Worm (Caenorhabditis elegans) whole organism, late embryonic: ENCODE results near the gene ZK177.2.

Experiments
- C08G9.2 ChIP-seq: sonication (generic microtip); optimal IDR thresholded peaks from 2 replicates; lab custom pipeline; 2016; ENCODE audit warnings: mild to moderate bottlenecking, missing genetic modification characterization, moderate library complexity, missing compliant biosample characterization
- K09A11.1 ChIP-seq: sonication (generic microtip); optimal IDR thresholded peaks from 2 replicates; lab custom pipeline; 2017; ENCODE audit warnings: antibody characterized with exemption, mild to moderate bottlenecking, missing genetic modification characterization, missing compliant biosample characterization; ENCODE audit not compliant: insufficient read depth
- T23F11.4 ChIP-seq: fragments of 200-800 bp; sonication (Bioruptor generic); optimal IDR thresholded peaks from 2 replicates; lab custom pipeline; 2018; ENCODE audit warnings: mild to moderate bottlenecking, missing genetic modification characterization, missing compliant biosample characterization
- Y22D7AL.16 ChIP-seq: sonication (generic microtip); optimal IDR thresholded peaks from 2 replicates; lab custom pipeline; 2016; ENCODE audit warnings: missing genetic modification characterization, missing compliant biosample characterization
- ama-1 ChIP-seq: fragments of 150-350 bp; optimal IDR thresholded peaks from 2 replicates; lab custom pipeline; 2014
- ceh-31 ChIP-seq: sonication (generic microtip); optimal IDR thresholded peaks from 2 replicates; lab custom pipeline; 2016; ENCODE audit warnings: missing genetic modification characterization, missing compliant biosample characterization
- ceh-45 ChIP-seq: fragments of 200-800 bp; sonication (Bioruptor generic); IDR thresholded peaks from 2 replicates; pipeline ENCODE4 v1.3.6; 2022; ENCODE audit warnings: missing genetic modification reagents, missing genetic modification characterization, missing compliant biosample characterization
- ceh-48 ChIP-seq: sonication (generic microtip); optimal IDR thresholded peaks from 2 replicates; lab custom pipeline; 2016; ENCODE audit warnings: missing genetic modification characterization, inconsistent platforms, missing compliant biosample characterization
- ceh-6 ChIP-seq: fragments of 200-800 bp; sonication (Bioruptor generic); optimal IDR thresholded peaks from 2 replicates; lab custom pipeline; 2018; ENCODE audit warnings: mild to moderate bottlenecking, missing genetic modification characterization, missing compliant biosample characterization
- ceh-9 ChIP-seq: sonication (generic microtip); optimal IDR thresholded peaks from 2 replicates; lab custom pipeline; 2016; ENCODE audit warnings: mild to moderate bottlenecking, missing genetic modification characterization, inconsistent platforms, missing compliant biosample characterization
- elt-2 ChIP-seq: sonication (generic microtip); optimal IDR thresholded peaks from 2 replicates; lab custom pipeline; 2016; ENCODE audit warnings: missing genetic modification reagents, missing genetic modification characterization, missing compliant biosample characterization
- elt-4 ChIP-seq: sonication (generic microtip); optimal IDR thresholded peaks from 2 replicates; lab custom pipeline; 2016; ENCODE audit warnings: missing genetic modification characterization, missing compliant biosample characterization
- fax-1 ChIP-seq: sonication (generic microtip); optimal IDR thresholded peaks from 2 replicates; lab custom pipeline; 2016; ENCODE audit warnings: missing genotype, missing genetic modification characterization, missing compliant biosample characterization
- gmeb-2 ChIP-seq: sonication (generic microtip); optimal IDR thresholded peaks from 2 replicates; lab custom pipeline; 2016; ENCODE audit warnings: missing genetic modification characterization, inconsistent platforms, missing compliant biosample characterization
- hlh-30 ChIP-seq: sonication (generic microtip); optimal IDR thresholded peaks from 2 replicates; lab custom pipeline; 2017; ENCODE audit warnings: antibody characterized with exemption, missing genetic modification characterization, missing compliant biosample characterization; ENCODE audit not compliant: insufficient read depth
- hlh-8 ChIP-seq: sonication (generic microtip); optimal IDR thresholded peaks from 2 replicates; lab custom pipeline; 2016; ENCODE audit warnings: missing genotype, missing genetic modification characterization, missing compliant biosample characterization
- madf-2 ChIP-seq: sonication (generic microtip); optimal IDR thresholded peaks from 2 replicates; lab custom pipeline; 2017; ENCODE audit warnings: missing genetic modification characterization, missing compliant biosample characterization
- nhr-232 ChIP-seq: sonication (generic microtip); optimal IDR thresholded peaks from 2 replicates; lab custom pipeline; 2016; ENCODE audit warnings: missing genetic modification characterization, missing compliant biosample characterization
- pag-3 ChIP-seq: sonication (generic microtip); optimal IDR thresholded peaks from 2 replicates; lab custom pipeline; 2016; ENCODE audit warnings: missing compliant biosample characterization, missing genetic modification characterization, borderline replicate concordance
- pat-9 ChIP-seq: fragments of 200-800 bp; sonication (Bioruptor generic); optimal IDR thresholded peaks from 2 replicates; lab custom pipeline; 2018; ENCODE audit warnings: mild to moderate bottlenecking, missing genetic modification characterization, moderate library complexity, missing compliant biosample characterization
- pax-1 ChIP-seq: fragments of 150-350 bp; optimal IDR thresholded peaks from 2 replicates; lab custom pipeline; 2014; ENCODE audit warnings: missing biosample characterization, missing genetic modification characterization
- pha-2 ChIP-seq: sonication (generic microtip); optimal IDR thresholded peaks from 2 replicates; lab custom pipeline; 2017; ENCODE audit warnings: mild to moderate bottlenecking, missing genetic modification characterization, missing compliant biosample characterization
- pha-4 ChIP-seq: fragments of 150-350 bp; optimal IDR thresholded peaks from 2 replicates; lab custom pipeline; 2018; ENCODE audit warnings: missing biosample characterization, missing genetic modification reagents, missing genetic modification characterization
- pqm-1 ChIP-seq: sonication (generic microtip); optimal IDR thresholded peaks from 2 replicates; lab custom pipeline; 2016; ENCODE audit warnings: missing genetic modification characterization, missing compliant biosample characterization
- ref-2 ChIP-seq: sonication (generic microtip); optimal IDR thresholded peaks from 2 replicates; lab custom pipeline; 2016; ENCODE audit warnings: missing genetic modification characterization, missing compliant biosample characterization
- rnt-1 ChIP-seq: sonication (generic microtip); optimal IDR thresholded peaks from 2 replicates; lab custom pipeline; 2016; ENCODE audit warnings: missing genetic modification characterization, missing compliant biosample characterization
- sdc-2 ChIP-seq: sonication (generic microtip); optimal IDR thresholded peaks from 2 replicates; lab custom pipeline; 2016; ENCODE audit warnings: missing genotype, missing genetic modification characterization, missing compliant biosample characterization
- sox-4 ChIP-seq: sonication (generic microtip); optimal IDR thresholded peaks from 2 replicates; lab custom pipeline; 2017; ENCODE audit warnings: mild to moderate bottlenecking, missing genetic modification characterization, inconsistent platforms, missing compliant biosample characterization
- syd-9 ChIP-seq: sonication (generic microtip); optimal IDR thresholded peaks from 2 replicates; lab custom pipeline; 2016; ENCODE audit warnings: mild to moderate bottlenecking, missing genetic modification characterization, moderate library complexity, missing compliant biosample characterization
- tbx-7 ChIP-seq: sonication (generic microtip); optimal IDR thresholded peaks from 2 replicates; lab custom pipeline; 2016; ENCODE audit warnings: missing genotype, missing genetic modification characterization, missing compliant biosample characterization
- unc-42 ChIP-seq: sonication (generic microtip); optimal IDR thresholded peaks from 2 replicates; lab custom pipeline; 2016; ENCODE audit warnings: missing genotype, missing genetic modification characterization, missing compliant biosample characterization

Gene ZK177.2

DNA sequence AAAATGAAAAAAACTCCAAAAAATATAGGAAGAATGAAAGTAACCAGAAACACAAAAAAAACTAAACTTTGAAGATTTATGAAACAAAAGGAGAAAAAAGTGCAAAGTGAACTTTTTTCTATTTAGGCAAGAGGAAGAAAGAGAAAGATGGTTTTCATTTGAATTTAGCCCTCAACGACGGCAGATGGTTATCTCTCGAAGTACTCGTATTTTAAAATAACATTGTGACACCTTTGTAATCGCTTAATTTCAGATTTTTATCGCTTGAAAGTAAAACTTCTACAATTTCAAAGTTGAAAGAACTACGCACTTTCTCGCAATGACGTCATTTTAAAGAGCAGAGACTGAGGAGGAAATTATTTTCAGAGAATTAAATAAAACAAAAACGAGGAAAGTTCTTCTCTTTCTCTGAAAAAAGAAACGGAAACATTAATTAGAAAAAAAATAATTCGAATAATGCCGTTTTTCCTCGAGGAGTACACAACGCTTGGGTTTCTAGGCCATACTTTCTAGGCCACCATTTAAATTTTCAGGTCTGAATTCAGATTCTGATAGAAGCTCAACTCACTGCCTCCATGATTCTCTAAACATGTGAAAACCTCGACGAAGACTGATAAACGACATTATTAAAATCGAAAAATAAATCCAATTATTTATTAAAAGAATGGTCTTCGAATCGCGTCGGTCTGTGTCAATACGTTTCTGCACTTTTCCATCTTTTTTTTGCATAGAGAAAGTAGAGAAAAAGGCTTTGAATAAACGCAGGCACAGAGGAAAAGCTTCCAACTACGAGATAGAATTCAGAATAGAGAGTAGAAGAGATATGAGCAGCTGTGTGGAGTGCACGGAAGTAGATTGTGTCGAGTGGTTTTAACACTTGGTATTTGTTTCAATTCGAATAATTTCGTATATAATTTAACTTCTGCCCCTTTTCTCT is 7.3 kb upstream of the ZK177.2 start (continued):
- TF ChIP-seq T23F11.4 (GFP tag; lab: Kevin White, UChicago): no peak
- TF ChIP-seq ceh-6 (GFP tag; lab: Kevin White, UChicago): no peak
- no peak for TF ChIP-seq ama-1 (lab: Kevin White, UChicago)
- TF ChIP-seq elt-4: no peak
- no peak for TF ChIP-seq Y22D7AL.16 (tag; lab: Kevin White, UChicago)
- TF ChIP-seq pax-1 (tag; lab: Kevin White, UChicago): no peak
- TF ChIP-seq pat-9: no peak
- TF ChIP-seq hlh-8 (tag; lab: Kevin White, UChicago): no peak
- TF ChIP-seq C08G9.2 (tag; lab: Kevin White, UChicago): peak; percentile 13
- no peak for TF ChIP-seq ref-2 (tag; lab: Kevin White, UChicago)
- TF ChIP-seq fax-1 (tag; lab: Kevin White, UChicago): no peak
- TF ChIP-seq ceh-9 (tag; lab: Kevin White, UChicago): no peak
- no peak for TF ChIP-seq hlh-30 (tag; lab: Kevin White, UChicago)
- peak; percentile 35 for TF ChIP-seq tbx-7
- TF ChIP-seq sdc-2: no peak
- TF ChIP-seq ceh-31 (tag; lab: Kevin White, UChicago): peak; percentile 65
- no peak for TF ChIP-seq ceh-45 (GFP tag; lab: Robert Waterston, UW)

- peak; percentile 81 for TF ChIP-seq elt-2
- TF ChIP-seq madf-2 (tag; lab: Kevin White, UChicago): no peak
- TF ChIP-seq ama-1 (lab: Kevin White, UChicago): no peak
These were observed 6.4 kb upstream of the ZK177.2 start for ce11 chrII:5512473-5513097.

- TF ChIP-seq pha-4 (tag; lab: Kevin White, UChicago) (no peak), unc-42 (tag; lab: Kevin White, UChicago) (no peak), pqm-1 (no peak), ceh-9 (tag; lab: Kevin White, UChicago) (no peak), pag-3 (no peak), elt-2 (peak; percentile 56), ceh-48 (no peak)
These were observed 4.2 kb upstream of the ZK177.2 start, which contains the start of gene sahd-1 for ce11 chrII:5514846-5515245. Gene sahd-1, minus strand, starts transcription at chrII:5514945.

DNA sequence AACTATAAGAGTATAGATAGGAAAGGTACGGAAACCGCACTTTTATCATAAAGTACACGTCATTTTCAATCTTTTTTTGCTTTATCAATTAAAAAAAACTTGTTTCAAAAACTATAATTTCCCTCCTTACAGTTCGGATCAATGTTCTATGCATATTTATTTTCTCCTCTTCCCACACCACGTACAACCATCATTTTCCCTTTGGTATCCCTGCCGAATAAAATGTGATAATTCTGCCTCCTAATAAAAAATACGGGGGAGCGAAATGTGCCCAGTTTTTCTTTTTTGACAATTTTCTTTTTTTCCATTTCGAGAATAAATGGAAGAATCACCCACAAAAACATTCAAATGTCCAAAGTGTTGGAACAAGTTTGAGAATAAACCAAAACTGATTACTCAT is 3.5 kb upstream of the ZK177.2 start, which contains the start of gene ZK177.3:
Gene ZK177.3 (plus strand): TSS at position 301 of the 400 bp plus-strand sequence.
- TF ChIP-seq nhr-232 (no peak), ceh-9 (tag; lab: Kevin White, UChicago) (no peak), madf-2 (tag; lab: Kevin White, UChicago) (no peak), syd-9 (tag; lab: Kevin White, UChicago) (no peak), sox-4 (tag; lab: Kevin White, UChicago) (no peak), rnt-1 (no peak), pha-2 (tag; lab: Kevin White, UChicago) (no peak)

DNA sequence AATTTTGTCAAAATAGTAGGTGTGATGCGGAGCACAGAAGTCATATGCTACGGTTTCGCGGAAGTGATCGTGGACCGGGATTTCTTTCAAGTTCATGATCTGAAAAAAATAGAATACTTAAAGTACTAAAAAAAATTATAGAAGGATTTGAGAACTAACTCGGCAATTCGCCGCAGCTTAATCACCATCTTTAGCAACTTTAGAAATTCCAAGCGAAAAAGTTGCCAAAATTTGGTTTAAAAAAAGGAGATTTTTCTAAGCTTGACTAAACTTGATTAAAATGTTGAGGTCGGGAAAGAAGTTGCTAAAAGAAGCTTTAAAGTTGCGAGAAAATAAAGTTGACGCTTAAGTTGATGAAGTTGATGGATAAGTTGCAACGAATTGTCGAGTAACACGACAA is 1.4 kb upstream of the ZK177.2 start, which contains the start of gene ZK177.9:
Gene ZK177.9 (minus strand): TSS at position 101 of the 400 bp plus-strand sequence.
- TF ChIP-seq K09A11.1: no peak
- no peak for TF ChIP-seq gmeb-2 (tag; lab: Kevin White, UChicago)
- no peak for TF ChIP-seq ref-2 (tag; lab: Kevin White, UChicago)
